Worm (Caenorhabditis elegans): ENCODE measurements around the gene str-162.

DNA sequence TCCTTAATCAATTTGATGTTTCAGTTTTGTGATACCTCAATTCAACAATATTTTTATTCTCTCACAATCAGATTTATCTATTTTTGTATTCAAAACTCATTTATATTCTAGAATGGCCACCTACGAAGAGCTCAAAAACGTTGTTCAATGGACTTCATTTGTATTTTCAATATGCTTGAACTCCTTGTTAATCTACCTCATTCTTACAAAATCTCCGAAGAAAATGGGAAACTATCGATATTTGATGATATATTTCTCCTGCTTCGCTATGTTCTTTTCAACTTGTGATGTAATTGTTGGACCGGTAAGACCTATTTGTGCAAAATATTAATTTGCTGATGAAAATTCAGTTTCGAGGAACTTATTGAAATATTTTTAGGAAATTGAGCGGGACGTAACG, 31.6 kb upstream of the str-162 start, which contains the start of gene str-164:
- TF ChIP-seq unc-62 (GFP tag; optimal IDR thresholded peaks at IDR 0.05) (no peak), nhr-237 (tag; optimal IDR thresholded peaks at IDR 0.05) (no peak), lin-13 (tag; optimal IDR thresholded peaks at IDR 0.05) (no peak), pha-4 (tag; optimal IDR thresholded peaks at IDR 0.05) (no peak), ces-1 (GFP tag; optimal IDR thresholded peaks at IDR 0.05) (no peak), tbx-8 (GFP tag; optimal IDR thresholded peaks at IDR 0.05) (no peak), mab-5 (tag; optimal IDR thresholded peaks at IDR 0.05) (no peak)
